Worm (Caenorhabditis elegans) whole organism, late embryonic: ENCODE results near the gene ZK84.4.

Source experiments
- ama-1 ChIP-seq: fragments of 150-350 bp; optimal IDR thresholded peaks from 2 replicates; lab custom pipeline; 2014
- ceh-18 ChIP-seq: sonication (generic microtip); optimal IDR thresholded peaks from 2 replicates; lab custom pipeline; 2016; ENCODE audit warnings: missing genetic modification characterization, missing compliant biosample characterization
- ceh-34 ChIP-seq: sonication (generic microtip); optimal IDR thresholded peaks from 2 replicates; lab custom pipeline; 2016; ENCODE audit warnings: mild to moderate bottlenecking, missing genetic modification characterization, missing compliant biosample characterization
- ceh-48 ChIP-seq: sonication (generic microtip); optimal IDR thresholded peaks from 2 replicates; lab custom pipeline; 2016; ENCODE audit warnings: missing genetic modification characterization, inconsistent platforms, missing compliant biosample characterization
- lim-6 ChIP-seq: sonication (generic microtip); optimal IDR thresholded peaks from 2 replicates; lab custom pipeline; 2016; ENCODE audit warnings: missing genetic modification characterization, missing compliant biosample characterization
- odd-2 ChIP-seq: sonication (generic microtip); optimal IDR thresholded peaks from 2 replicates; lab custom pipeline; 2017; ENCODE audit warnings: antibody characterized with exemption, mild to moderate bottlenecking, missing genetic modification characterization, missing compliant biosample characterization
- pag-3 ChIP-seq: sonication (generic microtip); optimal IDR thresholded peaks from 2 replicates; lab custom pipeline; 2016; ENCODE audit warnings: missing compliant biosample characterization, missing genetic modification characterization, borderline replicate concordance
- pat-9 ChIP-seq: fragments of 200-800 bp; sonication (Bioruptor generic); optimal IDR thresholded peaks from 2 replicates; lab custom pipeline; 2018; ENCODE audit warnings: mild to moderate bottlenecking, missing genetic modification characterization, moderate library complexity, missing compliant biosample characterization
- rnt-1 ChIP-seq: sonication (generic microtip); optimal IDR thresholded peaks from 2 replicates; lab custom pipeline; 2016; ENCODE audit warnings: missing genetic modification characterization, missing compliant biosample characterization
- sox-4 ChIP-seq: sonication (generic microtip); optimal IDR thresholded peaks from 2 replicates; lab custom pipeline; 2017; ENCODE audit warnings: mild to moderate bottlenecking, missing genetic modification characterization, inconsistent platforms, missing compliant biosample characterization
- ztf-16 ChIP-seq: sonication (generic microtip); optimal IDR thresholded peaks from 2 replicates; lab custom pipeline; 2017; ENCODE audit warnings: missing genetic modification characterization, missing compliant biosample characterization

DNA sequence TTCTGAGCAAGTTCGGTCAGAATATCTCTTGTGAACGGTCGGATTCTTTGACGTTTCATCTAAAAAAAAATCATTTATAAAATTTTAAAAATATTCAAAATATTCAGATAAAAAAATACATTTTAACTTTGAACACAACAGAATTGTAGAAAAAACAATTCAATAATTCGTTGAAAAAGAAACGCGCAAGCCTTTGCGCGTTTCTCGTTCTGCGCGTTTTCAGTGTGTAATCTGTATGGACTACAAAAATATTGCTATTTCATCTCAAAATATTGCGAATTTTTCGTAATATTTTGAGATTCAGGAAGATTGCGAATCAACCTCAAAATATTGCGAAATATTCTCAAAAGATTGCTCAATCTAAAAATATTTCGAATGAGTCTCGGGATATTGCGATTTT, 47.1 kb upstream of the ZK84.4 start, which contains the start of gene R12C12.7:
- TF ChIP-seq pag-3 (tag; lab: Kevin White, UChicago) (no peak), ceh-18 (tag; lab: Kevin White, UChicago) (no peak), rnt-1 (no peak), ceh-48 (tag; lab: Kevin White, UChicago) (no peak), odd-2 (tag; lab: Kevin White, UChicago) (no peak), sox-4 (no peak), ama-1 (lab: Kevin White, UChicago) (no peak), lim-6 (tag; lab: Kevin White, UChicago) (no peak), ceh-34 (tag; lab: Kevin White, UChicago) (no peak), pat-9 (tag; lab: Kevin White, UChicago) (no peak), ztf-16 (tag; lab: Kevin White, UChicago) (no peak)
